Worm (Caenorhabditis elegans) whole organism, mixed stage, embryonic: ENCODE results near the gene fbxa-133.
"Not testable (repeated sequence)": the region's sequence is repeated elsewhere in the genome, so short reads cannot be mapped to it uniquely, and the experiment has no call there.

ENCODE experiments used
- M03D4.4 ChIP-seq: sonication (generic microtip); optimal IDR thresholded peaks from 2 replicates; lab custom pipeline; 2017; ENCODE audit warnings: mild to moderate bottlenecking, missing genetic modification characterization, missing compliant biosample characterization
- bed-3 ChIP-seq: fragments of 200-800 bp; sonication (Bioruptor generic); optimal IDR thresholded peaks from 3 replicates; lab custom pipeline; 2018; ENCODE audit warnings: mild to moderate bottlenecking, missing genetic modification characterization, moderate library complexity, missing compliant biosample characterization
- blmp-1 ChIP-seq: fragments of 150-350 bp; optimal IDR thresholded peaks from 2 replicates; lab custom pipeline; 2014; ENCODE audit warnings: missing biosample characterization, missing genetic modification characterization
- ceh-39 ChIP-seq: fragments of 150-350 bp; optimal IDR thresholded peaks from 2 replicates; lab custom pipeline; 2014; ENCODE audit warnings: missing biosample characterization, missing genetic modification characterization
- ceh-43 ChIP-seq: fragments of 200-800 bp; sonication (Bioruptor generic); optimal IDR thresholded peaks from 2 replicates; lab custom pipeline; 2018; ENCODE audit warnings: mild to moderate bottlenecking, missing genetic modification characterization, moderate library complexity, missing compliant biosample characterization
- ceh-83 ChIP-seq: fragments of 200-800 bp; sonication (Bioruptor generic); optimal IDR thresholded peaks from 2 replicates; lab custom pipeline; 2018; ENCODE audit warnings: mild to moderate bottlenecking, missing genetic modification characterization, missing compliant biosample characterization
- drap-1 ChIP-seq: fragments of 200-800 bp; sonication (Bioruptor generic); optimal IDR thresholded peaks from 3 replicates; lab custom pipeline; 2018; ENCODE audit warnings: mild to moderate bottlenecking, missing genetic modification characterization, missing compliant biosample characterization
- elt-1 ChIP-seq: sonication (generic microtip); optimal IDR thresholded peaks from 2 replicates; lab custom pipeline; 2017; ENCODE audit warnings: missing genetic modification characterization, mild to moderate bottlenecking, missing compliant biosample characterization, antibody characterized with exemption, moderate library complexity, borderline replicate concordance; ENCODE audit not compliant: insufficient read depth
- flh-1 ChIP-seq: fragments of 200-800 bp; sonication (Bioruptor generic); optimal IDR thresholded peaks from 2 replicates; lab custom pipeline; 2018; ENCODE audit warnings: mild to moderate bottlenecking, missing genetic modification characterization, moderate library complexity, missing compliant biosample characterization
- ham-2 ChIP-seq: fragments of 200-800 bp; sonication (Bioruptor generic); optimal IDR thresholded peaks from 2 replicates; lab custom pipeline; 2018; ENCODE audit warnings: mild to moderate bottlenecking, missing genetic modification characterization, missing compliant biosample characterization
- hlh-1 ChIP-seq: fragments of 150-350 bp; optimal IDR thresholded peaks from 2 replicates; lab custom pipeline; 2014; ENCODE audit warnings: missing biosample characterization, missing genetic modification reagents, missing genetic modification characterization
- lin-13 ChIP-seq: fragments of 150-350 bp; optimal IDR thresholded peaks from 2 replicates; lab custom pipeline; 2014; ENCODE audit warnings: missing biosample characterization, missing genetic modification characterization
- lin-32 ChIP-seq: fragments of 200-800 bp; sonication (Bioruptor generic); optimal IDR thresholded peaks from 2 replicates; lab custom pipeline; 2018; ENCODE audit warnings: mild to moderate bottlenecking, missing genetic modification characterization, missing compliant biosample characterization
- lsy-2 ChIP-seq: fragments of 150-350 bp; optimal IDR thresholded peaks from 2 replicates; lab custom pipeline; 2014; ENCODE audit warnings: missing biosample characterization, missing genetic modification characterization
- mab-5 ChIP-seq: fragments of 150-350 bp; optimal IDR thresholded peaks from 2 replicates; lab custom pipeline; 2014; ENCODE audit warnings: missing biosample characterization, missing genetic modification characterization
- mep-1 ChIP-seq: fragments of 150-350 bp; optimal IDR thresholded peaks from 2 replicates; lab custom pipeline; 2017; ENCODE audit warnings: missing biosample characterization, missing genetic modification reagents, missing genetic modification characterization, inconsistent platforms
- nhr-2 ChIP-seq: fragments of 150-350 bp; optimal IDR thresholded peaks from 2 replicates; lab custom pipeline; 2014; ENCODE audit warnings: missing biosample characterization, missing genetic modification characterization
- nhr-76 ChIP-seq: sonication (generic microtip); optimal IDR thresholded peaks from 2 replicates; lab custom pipeline; 2017; ENCODE audit warnings: missing biosample characterization, missing genetic modification characterization
- pha-4 ChIP-seq: fragments of 150-350 bp; optimal IDR thresholded peaks from 2 replicates; lab custom pipeline; 2018; ENCODE audit warnings: missing biosample characterization, missing genetic modification reagents, missing genetic modification characterization
- sem-2 ChIP-seq: fragments of 200-800 bp; sonication (Bioruptor generic); optimal IDR thresholded peaks from 2 replicates; lab custom pipeline; 2018; ENCODE audit warnings: mild to moderate bottlenecking, missing genetic modification characterization, missing compliant biosample characterization
- sptf-1 ChIP-seq: sonication (generic microtip); optimal IDR thresholded peaks from 2 replicates; lab custom pipeline; 2017; ENCODE audit warnings: mild to moderate bottlenecking, missing genetic modification characterization, moderate library complexity, missing compliant biosample characterization
- tbx-8 ChIP-seq: fragments of 200-800 bp; sonication (Bioruptor generic); optimal IDR thresholded peaks from 2 replicates; lab custom pipeline; 2018; ENCODE audit warnings: mild to moderate bottlenecking, missing genetic modification characterization, moderate library complexity, missing compliant biosample characterization
- unc-120 ChIP-seq: sonication (generic microtip); optimal IDR thresholded peaks from 2 replicates; lab custom pipeline; 2017; ENCODE audit warnings: missing genetic modification characterization, missing compliant biosample characterization; ENCODE audit not compliant: poor library complexity, severe bottlenecking
- unc-62 ChIP-seq: fragments of 150-350 bp; optimal IDR thresholded peaks from 2 replicates; lab custom pipeline; 2014; ENCODE audit warnings: missing biosample characterization, missing genetic modification reagents, missing genetic modification characterization
- zip-8 ChIP-seq: fragments of 150-350 bp; optimal IDR thresholded peaks from 2 replicates; lab custom pipeline; 2014; ENCODE audit warnings: missing biosample characterization, missing genetic modification characterization
- ztf-11 ChIP-seq: fragments of 150-350 bp; optimal IDR thresholded peaks from 2 replicates; lab custom pipeline; 2014; ENCODE audit warnings: missing biosample characterization, missing genetic modification characterization

fbxa-133 gene

ce11 chrV:17584352-17584843, at the start of gene fbxa-133:
Gene fbxa-133, plus strand, starts transcription at chrV:17584793.
- TF ChIP-seq sptf-1 (tag; lab: Kevin White, UChicago); flh-1 (GFP tag; lab: Kevin White, UChicago); lin-32 (GFP tag; lab: Kevin White, UChicago): not testable (repeated sequence)

ce11 chrV:17538279-17538896, 46.2 kb upstream of the fbxa-133 start, which contains the start of gene C18D4.6:
Gene C18D4.6, minus strand, starts transcription at chrV:17538375.
- peak; percentile 38 for TF ChIP-seq drap-1 (GFP tag; lab: Kevin White, UChicago)
- no peak for TF ChIP-seq nhr-2

- TF ChIP-seq unc-120 (tag; lab: Kevin White, UChicago): peak; percentile 67
- peak; percentile 68 for TF ChIP-seq hlh-1
- TF ChIP-seq zip-8 (tag; lab: Kevin White, UChicago): no peak
- no peak for TF ChIP-seq nhr-76 (tag; lab: Kevin White, UChicago)
Observed at ce11 chrV:17539289-17539688, 45.3 kb upstream of the fbxa-133 start.

ce11 chrV:17540295-17540694, 44.3 kb upstream of the fbxa-133 start, which contains the start of gene srz-25:
Gene srz-25, plus strand, starts transcription at chrV:17540595.
- TF ChIP-seq flh-1 (GFP tag; lab: Kevin White, UChicago) (no peak), bed-3 (GFP tag; lab: Kevin White, UChicago) (no peak), blmp-1 (tag; lab: Kevin White, UChicago) (no peak), zip-8 (tag; lab: Kevin White, UChicago) (no peak), ceh-39 (tag; lab: Kevin White, UChicago) (no peak)

- TF ChIP-seq drap-1 (GFP tag; lab: Kevin White, UChicago) (peak; percentile 10), bed-3 (GFP tag; lab: Kevin White, UChicago) (no peak), mab-5 (tag; lab: Kevin White, UChicago) (no peak), ceh-43 (GFP tag; lab: Kevin White, UChicago) (no peak), M03D4.4 (tag; lab: Kevin White, UChicago) (no peak), tbx-8 (GFP tag; lab: Kevin White, UChicago) (no peak), sptf-1 (tag; lab: Kevin White, UChicago) (no peak), lin-32 (GFP tag; lab: Kevin White, UChicago) (no peak)
- TF ChIP-seq, all 35 proteins: peak for 1
Observed at ce11 chrV:17542304-17542703, 42.3 kb upstream of the fbxa-133 start.

- TF ChIP-seq sem-2 (no peak), flh-1 (GFP tag; lab: Kevin White, UChicago) (no peak), ceh-39 (tag; lab: Kevin White, UChicago) (no peak), mab-5 (tag; lab: Kevin White, UChicago) (no peak), ham-2 (no peak), elt-1 (tag; lab: Kevin White, UChicago) (no peak), drap-1 (GFP tag; lab: Kevin White, UChicago) (no peak), nhr-76 (tag; lab: Kevin White, UChicago) (no peak), ztf-11 (tag; lab: Kevin White, UChicago) (no peak), unc-120 (tag; lab: Kevin White, UChicago) (no peak), bed-3 (GFP tag; lab: Kevin White, UChicago) (no peak), sptf-1 (tag; lab: Kevin White, UChicago) (no peak), M03D4.4 (tag; lab: Kevin White, UChicago) (no peak), mep-1 (tag; lab: Kevin White, UChicago) (no peak), ceh-83 (no peak), lin-13 (tag; lab: Kevin White, UChicago) (no peak), lsy-2 (tag; lab: Kevin White, UChicago) (no peak), tbx-8 (GFP tag; lab: Kevin White, UChicago) (no peak), zip-8 (tag; lab: Kevin White, UChicago) (no peak)
Observed at ce11 chrV:17546931-17547330, 37.7 kb upstream of the fbxa-133 start.

ce11 chrV:17548635-17549034, 36.0 kb upstream of the fbxa-133 start:
- TF ChIP-seq nhr-76 (tag; lab: Kevin White, UChicago): no peak
- TF ChIP-seq ham-2: no peak
- TF ChIP-seq unc-62 (GFP tag; lab: Kevin White, UChicago): no peak
- no peak for TF ChIP-seq drap-1 (GFP tag; lab: Kevin White, UChicago)
- TF ChIP-seq lsy-2 (tag; lab: Kevin White, UChicago): no peak
- no peak for TF ChIP-seq pha-4 (tag; lab: Kevin White, UChicago)
